Worm (Caenorhabditis elegans) whole organism, late embryonic: Measurements from ENCODE around the gene str-118.

Experiments
- C08G9.2 ChIP-seq: sonication (generic microtip); optimal IDR thresholded peaks from 2 replicates; lab custom pipeline; 2016; ENCODE audit warnings: mild to moderate bottlenecking, missing genetic modification characterization, moderate library complexity, missing compliant biosample characterization
- C38D4.7 ChIP-seq: fragments of 200-800 bp; sonication (Bioruptor generic); optimal IDR thresholded peaks from 2 replicates; lab custom pipeline; 2018; ENCODE audit warnings: mild to moderate bottlenecking, missing genetic modification characterization, moderate library complexity, missing compliant biosample characterization
- F13H6.1 ChIP-seq: sonication (generic microtip); optimal IDR thresholded peaks from 2 replicates; lab custom pipeline; 2016; ENCODE audit warnings: missing genetic modification characterization, missing compliant biosample characterization
- K09A11.1 ChIP-seq: sonication (generic microtip); optimal IDR thresholded peaks from 2 replicates; lab custom pipeline; 2017; ENCODE audit warnings: antibody characterized with exemption, mild to moderate bottlenecking, missing genetic modification characterization, missing compliant biosample characterization; ENCODE audit not compliant: insufficient read depth
- Y22D7AL.16 ChIP-seq: sonication (generic microtip); optimal IDR thresholded peaks from 2 replicates; lab custom pipeline; 2016; ENCODE audit warnings: missing genetic modification characterization, missing compliant biosample characterization
- ahr-1 ChIP-seq: sonication (generic microtip); optimal IDR thresholded peaks from 2 replicates; lab custom pipeline; 2016; ENCODE audit warnings: missing genetic modification characterization, missing compliant biosample characterization
- ama-1 ChIP-seq: fragments of 150-350 bp; optimal IDR thresholded peaks from 2 replicates; lab custom pipeline; 2014
- ceh-14 ChIP-seq: sonication (generic microtip); optimal IDR thresholded peaks from 2 replicates; lab custom pipeline; 2016; ENCODE audit warnings: missing genotype, missing genetic modification characterization, missing compliant biosample characterization
- ceh-18 ChIP-seq: sonication (generic microtip); optimal IDR thresholded peaks from 2 replicates; lab custom pipeline; 2016; ENCODE audit warnings: missing genetic modification characterization, missing compliant biosample characterization
- ceh-2 ChIP-seq: sonication (generic microtip); optimal IDR thresholded peaks from 2 replicates; lab custom pipeline; 2016; ENCODE audit warnings: missing genotype, missing genetic modification characterization, missing compliant biosample characterization
- ceh-22 ChIP-seq: sonication (generic microtip); optimal IDR thresholded peaks from 2 replicates; lab custom pipeline; 2017; ENCODE audit warnings: missing biosample characterization, missing genetic modification characterization
- ceh-24 ChIP-seq: sonication (generic microtip); optimal IDR thresholded peaks from 2 replicates; lab custom pipeline; 2016; ENCODE audit warnings: mild to moderate bottlenecking, missing genetic modification characterization, missing compliant biosample characterization
- ceh-31 ChIP-seq: sonication (generic microtip); optimal IDR thresholded peaks from 2 replicates; lab custom pipeline; 2016; ENCODE audit warnings: missing genetic modification characterization, missing compliant biosample characterization
- ceh-34 ChIP-seq: sonication (generic microtip); optimal IDR thresholded peaks from 2 replicates; lab custom pipeline; 2016; ENCODE audit warnings: mild to moderate bottlenecking, missing genetic modification characterization, missing compliant biosample characterization
- ceh-45 ChIP-seq: fragments of 200-800 bp; sonication (Bioruptor generic); IDR thresholded peaks from 2 replicates; pipeline ENCODE4 v1.3.6; 2022; ENCODE audit warnings: missing genetic modification reagents, missing genetic modification characterization, missing compliant biosample characterization
- ceh-48 ChIP-seq: sonication (generic microtip); optimal IDR thresholded peaks from 2 replicates; lab custom pipeline; 2016; ENCODE audit warnings: missing genetic modification characterization, inconsistent platforms, missing compliant biosample characterization
- ceh-9 ChIP-seq: sonication (generic microtip); optimal IDR thresholded peaks from 2 replicates; lab custom pipeline; 2016; ENCODE audit warnings: mild to moderate bottlenecking, missing genetic modification characterization, inconsistent platforms, missing compliant biosample characterization
- dmd-4 ChIP-seq: sonication (generic microtip); optimal IDR thresholded peaks from 2 replicates; lab custom pipeline; 2016; ENCODE audit warnings: borderline replicate concordance, missing genetic modification characterization, missing compliant biosample characterization
- elt-2 ChIP-seq: sonication (generic microtip); optimal IDR thresholded peaks from 2 replicates; lab custom pipeline; 2016; ENCODE audit warnings: missing genetic modification reagents, missing genetic modification characterization, missing compliant biosample characterization
- elt-4 ChIP-seq: sonication (generic microtip); optimal IDR thresholded peaks from 2 replicates; lab custom pipeline; 2016; ENCODE audit warnings: missing genetic modification characterization, missing compliant biosample characterization
- ets-4 ChIP-seq: sonication (generic microtip); optimal IDR thresholded peaks from 2 replicates; lab custom pipeline; 2016; ENCODE audit warnings: missing genetic modification characterization, missing compliant biosample characterization
- eyg-1 ChIP-seq: sonication (generic microtip); optimal IDR thresholded peaks from 2 replicates; lab custom pipeline; 2016; ENCODE audit warnings: missing genotype, missing genetic modification characterization, missing compliant biosample characterization
- fkh-6 ChIP-seq: sonication (generic microtip); optimal IDR thresholded peaks from 2 replicates; lab custom pipeline; 2016; ENCODE audit warnings: missing genetic modification characterization, missing compliant biosample characterization
- hlh-13 ChIP-seq: fragments of 200-800 bp; sonication (Bioruptor generic); optimal IDR thresholded peaks from 2 replicates; lab custom pipeline; 2018; ENCODE audit warnings: mild to moderate bottlenecking, missing genetic modification characterization, missing compliant biosample characterization
- hlh-8 ChIP-seq: sonication (generic microtip); optimal IDR thresholded peaks from 2 replicates; lab custom pipeline; 2016; ENCODE audit warnings: missing genotype, missing genetic modification characterization, missing compliant biosample characterization
- madf-2 ChIP-seq: sonication (generic microtip); optimal IDR thresholded peaks from 2 replicates; lab custom pipeline; 2017; ENCODE audit warnings: missing genetic modification characterization, missing compliant biosample characterization
- nfya-1 ChIP-seq: sonication (generic microtip); optimal IDR thresholded peaks from 2 replicates; lab custom pipeline; 2017; ENCODE audit warnings: missing genetic modification characterization, mild to moderate bottlenecking, missing compliant biosample characterization, antibody characterized with exemption, moderate library complexity
- odd-2 ChIP-seq: sonication (generic microtip); optimal IDR thresholded peaks from 2 replicates; lab custom pipeline; 2017; ENCODE audit warnings: antibody characterized with exemption, mild to moderate bottlenecking, missing genetic modification characterization, missing compliant biosample characterization
- pat-9 ChIP-seq: fragments of 200-800 bp; sonication (Bioruptor generic); optimal IDR thresholded peaks from 2 replicates; lab custom pipeline; 2018; ENCODE audit warnings: mild to moderate bottlenecking, missing genetic modification characterization, moderate library complexity, missing compliant biosample characterization
- pha-4 ChIP-seq: fragments of 150-350 bp; optimal IDR thresholded peaks from 2 replicates; lab custom pipeline; 2018; ENCODE audit warnings: missing biosample characterization, missing genetic modification reagents, missing genetic modification characterization
- sdc-2 ChIP-seq: sonication (generic microtip); optimal IDR thresholded peaks from 2 replicates; lab custom pipeline; 2016; ENCODE audit warnings: missing genotype, missing genetic modification characterization, missing compliant biosample characterization
- sox-2 ChIP-seq: fragments of 200-800 bp; sonication (Bioruptor generic); IDR thresholded peaks from 2 replicates; pipeline ENCODE4 v1.3.6; 2022; ENCODE audit warnings: missing genetic modification reagents, missing genetic modification characterization, missing compliant biosample characterization
- sox-4 ChIP-seq: sonication (generic microtip); optimal IDR thresholded peaks from 2 replicates; lab custom pipeline; 2017; ENCODE audit warnings: mild to moderate bottlenecking, missing genetic modification characterization, inconsistent platforms, missing compliant biosample characterization
- unc-3 ChIP-seq, 2 experiments: fragments of 200-800 bp in 1 of 2; sonication (Bioruptor generic) in 1 of 2; sonication (generic microtip) in 1 of 2; conservative IDR thresholded peaks in 1 of 2; optimal IDR thresholded peaks in 1 of 2; 2 replicates each; pipeline versions ENCODE4 v1.3.6 to Lab custom; 2016 to 2022; ENCODE audit warnings: missing compliant biosample characterization in 2 of 2, missing genetic modification characterization in 2 of 2, missing genetic modification reagents in 1 of 2
- unc-42 ChIP-seq: sonication (generic microtip); optimal IDR thresholded peaks from 2 replicates; lab custom pipeline; 2016; ENCODE audit warnings: missing genotype, missing genetic modification characterization, missing compliant biosample characterization
- unc-86 ChIP-seq: sonication (generic microtip); optimal IDR thresholded peaks from 2 replicates; lab custom pipeline; 2016; ENCODE audit warnings: missing genetic modification characterization, missing compliant biosample characterization

Gene str-118

DNA sequence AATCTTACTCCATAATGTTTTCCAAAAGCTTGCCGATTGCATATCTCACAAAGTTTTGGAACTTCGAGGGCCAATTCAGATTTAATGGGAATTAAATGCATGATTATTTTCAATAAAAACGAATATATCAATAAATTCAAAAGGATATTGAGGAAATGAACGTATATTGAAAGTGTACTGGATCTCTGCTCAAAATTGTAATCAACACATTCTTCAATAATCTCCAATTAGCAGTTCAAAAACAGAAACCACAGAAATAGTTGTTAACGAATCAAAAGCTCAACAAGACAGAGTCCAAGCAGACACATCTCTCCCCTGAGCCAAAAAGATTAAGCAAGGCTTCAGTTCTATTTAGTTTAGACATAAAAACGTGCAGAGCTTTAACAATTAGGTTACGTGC, 18.6 kb downstream of the str-118 start, which contains the start of gene nhr-192:
nhr-192 (minus strand) TSS at position 101 of the 400 bp plus-strand sequence.
- TF ChIP-seq ets-4, result no peak
- TF ChIP-seq ceh-22 (tag; lab: Kevin White, UChicago), result no peak
- no peak for TF ChIP-seq ceh-48
- no peak for TF ChIP-seq hlh-8 (tag; lab: Kevin White, UChicago)
- TF ChIP-seq K09A11.1 (tag; lab: Kevin White, UChicago), result no peak
- no peak for TF ChIP-seq C08G9.2 (tag; lab: Kevin White, UChicago)
- no peak for TF ChIP-seq ceh-2 (tag; lab: Kevin White, UChicago)
- TF ChIP-seq fkh-6 (tag; lab: Kevin White, UChicago), result no peak
- TF ChIP-seq unc-86, result no peak
- no peak for TF ChIP-seq sox-4 (tag; lab: Kevin White, UChicago)
- no peak for TF ChIP-seq eyg-1 (tag; lab: Kevin White, UChicago)
- TF ChIP-seq, all 69 proteins: peak for 0

DNA sequence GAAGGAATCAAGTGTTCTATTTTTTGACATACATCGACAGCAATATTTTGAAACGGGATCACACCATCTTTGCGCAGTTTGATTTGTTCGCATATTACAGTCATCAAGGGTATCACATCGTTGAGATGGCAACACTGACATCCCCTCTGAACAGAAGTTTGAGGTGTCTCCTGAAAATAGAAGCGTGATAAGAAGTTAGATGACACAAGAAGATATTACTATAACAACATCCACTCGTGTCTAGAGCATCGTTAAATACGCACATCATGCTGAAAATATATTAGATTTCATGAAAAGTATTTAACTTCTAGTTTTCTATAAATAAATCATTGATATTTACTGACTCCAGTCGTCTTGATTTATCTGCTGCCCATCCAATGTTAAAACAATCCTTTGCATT, 20.8 kb downstream of the str-118 start:
- no peak for TF ChIP-seq sdc-2 (tag; lab: Kevin White, UChicago)
- TF ChIP-seq pat-9 (tag; lab: Kevin White, UChicago), result no peak
- no peak for TF ChIP-seq ceh-18 (tag; lab: Kevin White, UChicago)
- TF ChIP-seq C08G9.2 (tag; lab: Kevin White, UChicago), result no peak
- TF ChIP-seq unc-3 (GFP tag; conservative IDR thresholded peaks at IDR 0.05; lab: Robert Waterston, UW), result no peak
- no peak for TF ChIP-seq unc-3 (tag; optimal IDR thresholded peaks at IDR 0.05; lab: Kevin White, UChicago)
- no peak for TF ChIP-seq fkh-6 (tag; lab: Kevin White, UChicago)
- TF ChIP-seq ets-4, result no peak
- no peak for TF ChIP-seq C38D4.7 (GFP tag; lab: Kevin White, UChicago)
- no peak for TF ChIP-seq ceh-45 (GFP tag; lab: Robert Waterston, UW)
- no peak for TF ChIP-seq madf-2 (tag; lab: Kevin White, UChicago)
- no peak for TF ChIP-seq ceh-24
- TF ChIP-seq unc-42 (tag; lab: Kevin White, UChicago), result no peak
- no peak for TF ChIP-seq elt-4 (tag; lab: Kevin White, UChicago)
- TF ChIP-seq elt-2, result no peak
- TF ChIP-seq hlh-13 (GFP tag; lab: Kevin White, UChicago), result no peak
- no peak for TF ChIP-seq unc-86
- no peak for TF ChIP-seq sox-2 (GFP tag; lab: Robert Waterston, UW)

DNA sequence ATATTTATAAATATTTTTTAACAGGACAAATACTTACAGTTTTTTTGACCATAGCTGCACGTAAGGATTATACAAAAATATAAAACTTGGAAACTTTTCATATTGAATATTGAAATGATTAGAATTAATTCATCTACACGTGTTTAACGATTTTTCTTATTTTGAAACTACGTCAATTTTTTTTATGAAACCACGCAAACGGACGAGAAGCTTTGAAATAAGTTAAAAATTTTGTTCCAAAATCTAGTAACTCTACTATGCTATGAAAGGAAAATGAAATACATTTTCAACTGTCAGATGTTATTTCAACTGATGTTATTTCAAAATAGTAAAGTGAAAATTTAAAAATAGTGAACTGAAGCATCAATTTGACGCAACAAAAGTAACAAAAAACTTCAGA, 21.8 kb downstream of the str-118 start, which contains the start of gene F57A8.6:
F57A8.6 (minus strand) TSS at position 101 of the 400 bp plus-strand sequence.
- TF ChIP-seq F13H6.1 (tag; lab: Kevin White, UChicago) (no peak), K09A11.1 (tag; lab: Kevin White, UChicago) (no peak), elt-4 (tag; lab: Kevin White, UChicago) (no peak), odd-2 (tag; lab: Kevin White, UChicago) (no peak), ceh-18 (tag; lab: Kevin White, UChicago) (no peak), ceh-31 (tag; lab: Kevin White, UChicago) (no peak)
- TF ChIP-seq, all 69 proteins: peak for 0

DNA sequence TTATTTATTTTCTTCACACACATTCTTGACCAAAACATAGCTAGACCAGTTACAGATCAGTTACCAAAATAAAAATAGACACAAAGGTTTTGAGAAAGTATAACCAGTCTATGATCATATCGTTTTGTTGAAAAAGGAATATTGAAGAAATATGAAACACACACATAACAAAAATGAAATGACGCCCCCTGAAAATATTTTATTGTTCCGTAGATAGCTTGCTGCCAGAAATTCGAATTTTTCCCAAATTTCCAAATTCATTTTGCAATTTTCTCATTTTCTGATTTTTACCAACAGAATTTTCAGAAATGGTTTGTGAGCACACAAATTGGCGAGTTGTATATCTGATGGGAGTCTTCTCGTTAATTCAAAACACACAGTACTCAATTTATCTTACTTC, 23.5 kb downstream of the str-118 start, which contains the start of gene F57A8.7:
F57A8.7 (plus strand) TSS at position 301 of the 400 bp plus-strand sequence.
- TF ChIP-seq ama-1 (lab: Kevin White, UChicago) (no peak), fkh-6 (tag; lab: Kevin White, UChicago) (no peak), elt-2 (no peak), Y22D7AL.16 (tag; lab: Kevin White, UChicago) (no peak), pha-4 (tag; lab: Kevin White, UChicago) (no peak), ceh-24 (no peak), unc-86 (no peak), ceh-9 (tag; lab: Kevin White, UChicago) (no peak), ahr-1 (tag; lab: Kevin White, UChicago) (no peak), unc-42 (tag; lab: Kevin White, UChicago) (no peak), ceh-48 (no peak), nfya-1 (tag; lab: Kevin White, UChicago) (no peak), ets-4 (no peak), ceh-14 (tag; lab: Kevin White, UChicago) (no peak), sox-4 (tag; lab: Kevin White, UChicago) (no peak), dmd-4 (no peak), K09A11.1 (tag; lab: Kevin White, UChicago) (no peak), ceh-34 (tag; lab: Kevin White, UChicago) (no peak)
